Fruit fly (Drosophila melanogaster) whole organism: ENCODE data around the gene mex1.

Source experiments
- Dll ChIP-seq: fragments of >200 bp; optimal IDR thresholded peaks from 2 replicates; lab custom pipeline; 2017
- EcR ChIP-seq, 2 experiments: fragments of >200 bp; optimal IDR thresholded peaks; 2 replicates each; lab custom pipeline; 2017; ENCODE audit warnings: missing biosample characterization in 2 of 2, missing genetic modification characterization in 2 of 2, missing genetic modification reagents in 2 of 2
- psq ChIP-seq: fragments of >200 bp; optimal IDR thresholded peaks from 2 replicates; lab custom pipeline; 2017
- usp ChIP-seq: fragments of >200 bp; optimal IDR thresholded peaks from 2 replicates; lab custom pipeline; 2017; ENCODE audit warnings: missing biosample characterization, missing genetic modification characterization, mixed read lengths

DNA sequence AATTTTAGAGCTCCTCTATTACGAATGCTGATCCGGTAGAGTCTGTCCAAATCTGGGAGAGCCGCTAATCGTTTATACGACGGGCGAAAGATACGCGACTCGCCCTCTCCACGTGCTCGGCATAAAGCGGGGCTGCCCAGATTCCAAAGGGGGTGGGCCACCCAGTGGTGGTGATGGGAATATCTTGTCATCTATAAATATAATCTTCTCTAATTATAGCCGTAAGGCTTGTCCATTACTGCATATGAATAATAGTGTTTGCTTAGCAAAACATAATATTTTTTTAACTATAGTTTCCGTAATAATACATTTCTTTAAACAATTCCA, 17.8 kb downstream of the mex1 start:
- TF ChIP-seq psq (lab: Kevin White, UChicago): no peak
- no peak for TF ChIP-seq EcR (GFP tag; optimal IDR thresholded peaks at IDR 0.05; lab: Kevin White, UChicago)
- no peak for TF ChIP-seq Dll
- TF ChIP-seq usp: no peak
